Worm (Caenorhabditis elegans) whole organism, mixed stage, embryonic: ENCODE results near the gene fog-2.

Experiments
- flh-1 ChIP-seq: fragments of 200-800 bp; sonication (Bioruptor generic); optimal IDR thresholded peaks from 2 replicates; lab custom pipeline; 2018; ENCODE audit warnings: mild to moderate bottlenecking, missing genetic modification characterization, moderate library complexity, missing compliant biosample characterization
- lsy-2 ChIP-seq: fragments of 150-350 bp; optimal IDR thresholded peaks from 2 replicates; lab custom pipeline; 2014; ENCODE audit warnings: missing biosample characterization, missing genetic modification characterization
- pha-4 ChIP-seq: fragments of 150-350 bp; optimal IDR thresholded peaks from 2 replicates; lab custom pipeline; 2018; ENCODE audit warnings: missing biosample characterization, missing genetic modification reagents, missing genetic modification characterization

DNA sequence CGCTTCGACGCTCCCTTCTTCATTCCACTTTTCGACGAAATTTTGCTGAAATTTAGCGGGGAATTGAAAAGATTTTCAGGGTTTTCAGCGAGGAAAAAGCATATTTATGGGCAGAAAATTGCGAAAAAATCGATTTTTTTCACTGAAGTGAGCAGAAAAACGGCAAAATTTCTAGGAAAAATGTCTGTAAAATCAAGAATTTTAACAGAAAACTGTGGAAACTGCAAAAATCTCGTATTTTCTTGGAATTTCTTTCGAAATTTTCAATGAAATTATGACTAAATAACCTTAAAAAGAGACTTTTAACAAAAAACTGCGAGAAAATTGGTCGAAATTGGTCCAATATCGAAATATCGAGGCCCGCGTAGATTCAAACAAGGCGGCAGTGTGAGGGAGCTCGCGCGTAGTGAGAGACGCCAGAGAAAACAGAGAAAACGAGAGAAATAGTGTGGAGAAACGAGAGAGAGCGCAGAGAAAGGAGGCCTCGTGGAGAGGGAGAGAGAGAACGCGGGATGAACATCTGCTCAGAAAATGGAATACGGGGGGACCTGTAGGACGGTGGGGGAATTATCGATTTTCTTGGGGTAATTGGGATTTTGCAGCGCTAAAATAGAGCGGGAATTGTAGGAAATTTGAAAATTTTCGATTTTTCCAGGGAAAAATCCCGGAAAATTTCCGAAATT is 50.5 kb downstream of the fog-2 start, which contains the start of gene swsn-1:
- TF ChIP-seq pha-4 (tag; lab: Kevin White, UChicago) (no peak), lsy-2 (tag; lab: Kevin White, UChicago) (peak; percentile 4), flh-1 (no peak)
